Worm (Caenorhabditis elegans): ENCODE data around the gene F36D4.6.

- TF ChIP-seq nhr-120 (GFP tag; IDR thresholded peaks at IDR 0.05) (no peak), aptf-2 (GFP tag; conservative IDR thresholded peaks at IDR 0.05) (no peak), unc-62 (GFP tag; optimal IDR thresholded peaks at IDR 0.05) (no peak), nhr-90 (tag; optimal IDR thresholded peaks at IDR 0.05) (no peak), Y53G8AR.9 (GFP tag; conservative IDR thresholded peaks at IDR 0.05) (no peak), madf-10 (tag; optimal IDR thresholded peaks at IDR 0.05) (no peak), nfya-1 (tag; optimal IDR thresholded peaks at IDR 0.05; ENCODE audit: borderline replicate concordance, insufficient read depth) (no peak), ztf-25 (GFP tag; IDR thresholded peaks at IDR 0.05) (no peak), die-1 (tag; optimal IDR thresholded peaks at IDR 0.05) (no peak), rcor-1 (GFP tag; IDR thresholded peaks at IDR 0.05) (no peak), F23B12.7 (tag; optimal IDR thresholded peaks at IDR 0.05; ENCODE audit: insufficient read depth) (no peak), let-526 (GFP tag; IDR thresholded peaks at IDR 0.05) (no peak), C17E4.6 (GFP tag; IDR thresholded peaks at IDR 0.05) (no peak), snpc-3.4 (tag; optimal IDR thresholded peaks at IDR 0.05) (no peak)
Measured at ce11 chrV:9394938-9395639, 31.9 kb downstream of the F36D4.6 start.
